Worm (Caenorhabditis elegans): ENCODE results near the gene ugt-34.

The ugt-34 gene

ce11 chrV:10640977-10641376, 15.8 kb downstream of the ugt-34 start:
- peak; percentile 19 for TF ChIP-seq dsc-1 (tag; optimal IDR thresholded peaks at IDR 0.05)
- TF ChIP-seq grh-1 (GFP tag; IDR thresholded peaks at IDR 0.05): no peak
- TF ChIP-seq lin-14 (GFP tag; optimal IDR thresholded peaks at IDR 0.05): peak; percentile 45
- TF ChIP-seq fkh-10 (GFP tag; optimal IDR thresholded peaks at IDR 0.05): peak; percentile 74

ce11 chrV:10635722-10636121, 21.1 kb downstream of the ugt-34 start, which contains the start of gene kvs-2:
Gene kvs-2 (plus strand): TSS chrV:10636022.
- TF ChIP-seq xbp-1 (tag; optimal IDR thresholded peaks at IDR 0.05) (no peak), ceh-8 (GFP tag; optimal IDR thresholded peaks at IDR 0.05) (no peak), blmp-1 (tag; optimal IDR thresholded peaks at IDR 0.05) (no peak), fos-1 (tag; optimal IDR thresholded peaks at IDR 0.05) (no peak), nhr-71 (tag; optimal IDR thresholded peaks at IDR 0.05) (no peak), fkh-4 (tag; optimal IDR thresholded peaks at IDR 0.05; ENCODE audit: borderline replicate concordance) (no peak), snpc-4 (tag; optimal IDR thresholded peaks at IDR 0.05) (no peak), sox-4 (tag; optimal IDR thresholded peaks at IDR 0.05) (no peak), hlh-17 (GFP tag; optimal IDR thresholded peaks at IDR 0.05; ENCODE audit: borderline replicate concordance) (no peak), tbx-2 (tag; optimal IDR thresholded peaks at IDR 0.05) (no peak), jun-1 (tag; optimal IDR thresholded peaks at IDR 0.05) (no peak), lin-35 (GFP tag; optimal IDR thresholded peaks at IDR 0.05) (no peak), ces-1 (GFP tag; optimal IDR thresholded peaks at IDR 0.05) (no peak), sup-37 (GFP tag; optimal IDR thresholded peaks at IDR 0.05) (no peak), lsy-2 (tag; optimal IDR thresholded peaks at IDR 0.05) (no peak), pax-3 (tag; optimal IDR thresholded peaks at IDR 0.05) (no peak), zip-4 (GFP tag; optimal IDR thresholded peaks at IDR 0.05) (no peak), efl-3 (GFP tag; optimal IDR thresholded peaks at IDR 0.05) (no peak)

DNA sequence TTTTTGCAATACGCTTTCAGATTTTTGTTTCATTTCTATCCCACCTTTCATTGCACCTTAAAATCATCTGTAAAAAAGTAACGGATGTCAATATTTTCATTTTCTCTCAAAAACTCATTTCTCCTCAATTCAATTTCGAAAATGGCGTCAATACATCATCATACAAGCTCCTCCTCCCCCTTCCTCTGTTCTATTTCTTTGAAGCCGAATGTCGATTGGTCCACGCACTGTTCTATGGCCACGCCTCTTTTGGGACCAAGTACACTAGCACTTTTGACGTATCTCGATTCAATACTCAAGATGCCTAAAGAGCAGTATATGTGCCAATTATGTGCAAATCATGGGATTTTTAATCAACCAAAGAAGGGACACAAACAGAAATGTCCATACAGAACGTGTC, 24.0 kb downstream of the ugt-34 start, which contains the start of gene mab-23:
Gene mab-23 (plus strand): TSS at position 301 of the 400 bp plus-strand sequence.
- TF ChIP-seq grh-1 (GFP tag; IDR thresholded peaks at IDR 0.05) (no peak), ama-1 (optimal IDR thresholded peaks at IDR 0.05) (no peak), unc-62 (GFP tag; optimal IDR thresholded peaks at IDR 0.05) (no peak), lin-13 (GFP tag; optimal IDR thresholded peaks at IDR 0.05) (no peak), lin-14 (GFP tag; optimal IDR thresholded peaks at IDR 0.05) (no peak), unc-130 (tag; optimal IDR thresholded peaks at IDR 0.05) (no peak), egl-27 (tag; optimal IDR thresholded peaks at IDR 0.05) (no peak), unc-30 (tag; optimal IDR thresholded peaks at IDR 0.05) (no peak), dsc-1 (tag; optimal IDR thresholded peaks at IDR 0.05) (no peak), nhr-237 (tag; optimal IDR thresholded peaks at IDR 0.05) (no peak), jun-1 (tag; optimal IDR thresholded peaks at IDR 0.05) (no peak), elt-2 (tag; optimal IDR thresholded peaks at IDR 0.05) (no peak), blmp-1 (tag; optimal IDR thresholded peaks at IDR 0.05) (no peak), ceh-8 (GFP tag; optimal IDR thresholded peaks at IDR 0.05) (no peak), efl-3 (GFP tag; optimal IDR thresholded peaks at IDR 0.05) (no peak), F16B12.6 (tag; optimal IDR thresholded peaks at IDR 0.05) (no peak), Y116A8C.19 (tag; optimal IDR thresholded peaks at IDR 0.05; ENCODE audit: borderline replicate concordance) (no peak), ztf-4 (tag; optimal IDR thresholded peaks at IDR 0.05) (no peak), tlp-1 (tag; optimal IDR thresholded peaks at IDR 0.05) (no peak)

ce11 chrV:10630497-10630896, 26.3 kb downstream of the ugt-34 start:
- no peak for TF ChIP-seq jun-1 (tag; optimal IDR thresholded peaks at IDR 0.05)

DNA sequence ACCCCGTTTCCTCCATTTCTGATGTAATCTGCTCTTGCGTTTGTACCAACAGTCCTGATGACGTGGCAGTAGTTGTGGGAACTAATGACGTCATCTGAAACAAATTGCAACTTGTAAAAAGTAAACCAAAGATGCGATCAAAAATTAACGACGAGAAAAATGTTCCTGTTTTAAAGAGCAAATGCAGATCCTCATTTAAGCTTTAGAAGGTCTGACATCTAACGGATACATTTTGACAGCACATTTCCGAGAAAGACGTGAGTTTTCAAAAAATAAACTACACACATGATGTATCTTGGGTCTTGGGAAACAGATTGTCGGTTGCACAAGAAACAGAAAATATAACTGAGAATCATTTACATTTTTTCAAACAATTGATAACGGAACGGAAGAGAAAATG, 41.3 kb downstream of the ugt-34 start, which contains the start of gene H09F14.1:
Gene H09F14.1 (minus strand): TSS at position 101 of the 400 bp plus-strand sequence.
- TF ChIP-seq jun-1 (tag; optimal IDR thresholded peaks at IDR 0.05) (no peak), aly-2 (tag; optimal IDR thresholded peaks at IDR 0.05) (no peak), vab-15 (tag; optimal IDR thresholded peaks at IDR 0.05) (no peak), hlh-4 (tag; optimal IDR thresholded peaks at IDR 0.05) (no peak), nhr-71 (tag; optimal IDR thresholded peaks at IDR 0.05) (no peak), lin-35 (GFP tag; optimal IDR thresholded peaks at IDR 0.05) (no peak), sptf-1 (tag; optimal IDR thresholded peaks at IDR 0.05) (no peak), nhr-76 (tag; optimal IDR thresholded peaks at IDR 0.05) (no peak), xbp-1 (tag; optimal IDR thresholded peaks at IDR 0.05) (no peak), unc-30 (tag; optimal IDR thresholded peaks at IDR 0.05) (no peak), lsy-2 (tag; optimal IDR thresholded peaks at IDR 0.05) (no peak), sox-4 (tag; optimal IDR thresholded peaks at IDR 0.05) (no peak), zag-1 (tag; optimal IDR thresholded peaks at IDR 0.05) (no peak), unc-98 (GFP tag; IDR thresholded peaks at IDR 0.05) (no peak), pqm-1 (tag; optimal IDR thresholded peaks at IDR 0.05) (no peak), hlh-17 (GFP tag; optimal IDR thresholded peaks at IDR 0.05; ENCODE audit: borderline replicate concordance) (no peak)

Measured in whole organism, L1 larva.